Fruit fly (Drosophila melanogaster): ENCODE data around the gene CG7990.

The CG7990 gene

DNA sequence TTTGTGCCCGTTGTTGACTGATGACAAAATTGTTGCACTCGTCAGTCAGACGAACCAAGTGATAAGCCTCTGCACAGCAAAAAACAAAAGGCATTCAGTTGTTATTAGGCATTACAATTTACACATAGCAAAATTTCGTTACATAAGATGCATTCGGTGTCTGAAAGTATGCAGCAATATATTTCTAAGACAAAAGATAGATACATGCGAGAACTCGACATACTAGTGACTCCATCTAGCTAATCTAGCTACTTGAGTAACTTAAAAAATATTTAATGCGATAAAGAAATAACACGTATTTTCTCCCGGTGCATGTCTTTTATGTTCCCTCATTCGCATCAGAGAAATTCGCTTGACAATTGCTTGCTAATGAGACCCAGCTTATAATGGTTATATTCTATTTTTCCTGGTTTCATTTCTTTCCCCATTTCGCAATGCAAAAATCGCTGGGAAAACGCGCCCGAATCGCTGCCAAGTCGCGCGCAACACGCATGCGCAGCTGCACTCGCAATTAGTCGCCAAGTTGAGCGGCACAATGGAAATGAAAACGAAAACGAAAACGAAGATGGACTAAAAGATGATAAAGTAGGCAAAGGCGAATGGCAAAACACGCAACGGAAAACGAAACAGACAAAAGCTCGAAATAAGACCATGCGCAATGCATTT, 39.4 kb downstream of the CG7990 start:
- TF ChIP-seq CG11617 (GFP tag; optimal IDR thresholded peaks at IDR 0.05) (peak; percentile 17), CG5204 (GFP tag; optimal IDR thresholded peaks at IDR 0.05) (no peak), CG7101 (tag; optimal IDR thresholded peaks at IDR 0.05) (peak; percentile 53)

dm6 chrX:19160635-19161407, 41.0 kb downstream of the CG7990 start:
- TF ChIP-seq CG12768 (GFP tag; optimal IDR thresholded peaks at IDR 0.05) (no peak), Crg-1 (GFP tag; optimal IDR thresholded peaks at IDR 0.05) (no peak), CG14711 (tag; optimal IDR thresholded peaks at IDR 0.05) (no peak), pad (GFP tag; optimal IDR thresholded peaks at IDR 0.05) (no peak), Mnt (GFP tag; optimal IDR thresholded peaks at IDR 0.05) (no peak), CG7045 (GFP tag; optimal IDR thresholded peaks at IDR 0.05) (no peak), ovo (GFP tag; optimal IDR thresholded peaks at IDR 0.05) (no peak), toe (GFP tag; optimal IDR thresholded peaks at IDR 0.05) (no peak), CG11617 (GFP tag; optimal IDR thresholded peaks at IDR 0.05) (no peak), cnc (optimal IDR thresholded peaks at IDR 0.05) (no peak)

- TF ChIP-seq ovo (GFP tag; optimal IDR thresholded peaks at IDR 0.05) (no peak), CG7045 (GFP tag; optimal IDR thresholded peaks at IDR 0.05) (no peak), Mnt (GFP tag; optimal IDR thresholded peaks at IDR 0.05) (no peak), CG12768 (GFP tag; optimal IDR thresholded peaks at IDR 0.05) (no peak), CG14711 (tag; optimal IDR thresholded peaks at IDR 0.05) (peak; percentile 64), CG7101 (tag; optimal IDR thresholded peaks at IDR 0.05) (peak; percentile 2), CG33017 (tag; optimal IDR thresholded peaks at IDR 0.05) (no peak), Clk (GFP tag; optimal IDR thresholded peaks at IDR 0.05) (no peak)
These were observed 41.8 kb downstream of the CG7990 start for dm6 chrX:19159942-19160341.

dm6 chrX:19158519-19159289, 43.1 kb downstream of the CG7990 start:
- TF ChIP-seq pad (GFP tag; optimal IDR thresholded peaks at IDR 0.05) (no peak), CG33017 (tag; optimal IDR thresholded peaks at IDR 0.05) (no peak), kay (GFP tag; ENCODE audit: borderline replicate concordance) (no peak), Crg-1 (GFP tag; optimal IDR thresholded peaks at IDR 0.05) (no peak), ovo (GFP tag; optimal IDR thresholded peaks at IDR 0.05) (no peak)

DNA sequence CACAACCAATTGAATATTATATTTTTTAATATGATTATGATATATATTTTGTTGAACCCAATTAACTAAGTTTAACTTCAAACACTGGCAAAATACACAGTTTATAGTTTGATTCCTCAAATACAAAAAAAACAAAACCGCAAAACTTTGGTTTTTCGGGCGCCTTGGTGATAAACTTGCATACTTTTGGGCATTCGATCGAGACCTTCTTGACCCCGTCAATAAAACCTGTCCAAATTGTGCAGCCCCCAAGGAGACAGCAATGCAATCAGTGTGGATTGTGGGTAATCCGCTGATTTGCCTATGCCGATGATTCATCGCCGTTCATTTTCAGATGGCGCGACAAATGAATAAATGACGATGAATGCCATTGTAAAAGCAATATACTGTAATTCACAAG, 44.3 kb downstream of the CG7990 start:
- TF ChIP-seq CG12768 (GFP tag; optimal IDR thresholded peaks at IDR 0.05) (no peak), tj (GFP tag; optimal IDR thresholded peaks at IDR 0.05) (no peak), kay (GFP tag; ENCODE audit: borderline replicate concordance) (no peak), CG33017 (tag; optimal IDR thresholded peaks at IDR 0.05) (no peak), pad (GFP tag; optimal IDR thresholded peaks at IDR 0.05) (no peak), CG11617 (GFP tag; optimal IDR thresholded peaks at IDR 0.05) (no peak), Mnt (GFP tag; optimal IDR thresholded peaks at IDR 0.05) (no peak), cic (GFP tag; optimal IDR thresholded peaks at IDR 0.05) (no peak), toe (GFP tag; optimal IDR thresholded peaks at IDR 0.05) (no peak), Crg-1 (GFP tag; optimal IDR thresholded peaks at IDR 0.05) (no peak), CG5204 (GFP tag; optimal IDR thresholded peaks at IDR 0.05) (no peak), CG7045 (GFP tag; optimal IDR thresholded peaks at IDR 0.05) (no peak), ovo (GFP tag; optimal IDR thresholded peaks at IDR 0.05) (no peak), CG7101 (tag; optimal IDR thresholded peaks at IDR 0.05) (no peak), Hr96 (GFP tag; optimal IDR thresholded peaks at IDR 0.05) (no peak), bab1 (GFP tag; optimal IDR thresholded peaks at IDR 0.05) (no peak)

- TF ChIP-seq CG7045 (GFP tag; optimal IDR thresholded peaks at IDR 0.05): peak; percentile 13
- TF ChIP-seq CG5204 (GFP tag; optimal IDR thresholded peaks at IDR 0.05): peak; percentile 18
- no peak for TF ChIP-seq ovo (GFP tag; optimal IDR thresholded peaks at IDR 0.05)
- no peak for TF ChIP-seq Hr96 (GFP tag; optimal IDR thresholded peaks at IDR 0.05)
- peak; percentile 8 for TF ChIP-seq CG7101 (tag; optimal IDR thresholded peaks at IDR 0.05)
- TF ChIP-seq CG14711 (tag; optimal IDR thresholded peaks at IDR 0.05): peak; percentile 35
- TF ChIP-seq cnc (optimal IDR thresholded peaks at IDR 0.05): no peak
These were observed 45.8 kb downstream of the CG7990 start for dm6 chrX:19155922-19156437.

- no peak for TF ChIP-seq toe (GFP tag; optimal IDR thresholded peaks at IDR 0.05)
- peak; percentile 58 for TF ChIP-seq Crg-1 (GFP tag; optimal IDR thresholded peaks at IDR 0.05)
- peak; percentile 67 for TF ChIP-seq CG7045 (GFP tag; optimal IDR thresholded peaks at IDR 0.05)
- TF ChIP-seq cic (GFP tag; optimal IDR thresholded peaks at IDR 0.05): peak; percentile 47
- TF ChIP-seq CG14711 (tag; optimal IDR thresholded peaks at IDR 0.05): peak; percentile 83
- peak; percentile 22 for TF ChIP-seq Clk (GFP tag; optimal IDR thresholded peaks at IDR 0.05)
- TF ChIP-seq tj (GFP tag; optimal IDR thresholded peaks at IDR 0.05): peak; percentile 37
- no peak for TF ChIP-seq kay (GFP tag; ENCODE audit: borderline replicate concordance)
- TF ChIP-seq CG12768 (GFP tag; optimal IDR thresholded peaks at IDR 0.05): peak; percentile 72
- no peak for TF ChIP-seq ovo (GFP tag; optimal IDR thresholded peaks at IDR 0.05)
- TF ChIP-seq pad (GFP tag; optimal IDR thresholded peaks at IDR 0.05): peak; percentile 55
- TF ChIP-seq CG11617 (GFP tag; optimal IDR thresholded peaks at IDR 0.05): peak; percentile 54
- peak; percentile 46 for TF ChIP-seq Hr96 (GFP tag; optimal IDR thresholded peaks at IDR 0.05)
- TF ChIP-seq Mnt (GFP tag; optimal IDR thresholded peaks at IDR 0.05): peak; percentile 35
- peak; percentile 82 for TF ChIP-seq CG7101 (tag; optimal IDR thresholded peaks at IDR 0.05)
- no peak for TF ChIP-seq CG1620 (GFP tag; optimal IDR thresholded peaks at IDR 0.05)
- TF ChIP-seq bab1 (GFP tag; optimal IDR thresholded peaks at IDR 0.05): peak; percentile 82
- TF ChIP-seq CG33017 (tag; optimal IDR thresholded peaks at IDR 0.05): peak; percentile 81
- no peak for TF ChIP-seq cnc (optimal IDR thresholded peaks at IDR 0.05)
- peak; percentile 53 for TF ChIP-seq CG5204 (GFP tag; optimal IDR thresholded peaks at IDR 0.05)
These were observed 46.8 kb downstream of the CG7990 start for dm6 chrX:19154998-19155397.
